Fruit fly (Drosophila melanogaster) whole organism, embryonic: ENCODE measurements around the gene Vps26.
A peak's percentile ranks its signal among the peaks of the same experiment; 100 is the strongest.

Source experiments
- ATbp ChIP-seq: fragments of 200-800 bp; sonication (Bioruptor generic); optimal IDR thresholded peaks from 2 replicates; lab custom pipeline; 2017; ENCODE audit warnings: missing biosample characterization, mild to moderate bottlenecking, missing genetic modification characterization, missing genetic modification reagents
- Ada2b ChIP-seq: fragments of 200-800 bp; sonication (Bioruptor generic); IDR thresholded peaks from 2 replicates; pipeline ENCODE4 v1.3.6; 2022; ENCODE audit warnings: missing biosample characterization, missing genetic modification characterization
- Awh ChIP-seq: fragments of 200-800 bp; sonication (Bioruptor generic); IDR thresholded peaks from 2 replicates; pipeline ENCODE4, ENCODE4 v1.3.6; 2022; ENCODE audit warnings: missing biosample characterization, missing genetic modification characterization
- Bteb2 ChIP-seq: fragments of 200-800 bp; sonication (Bioruptor generic); optimal IDR thresholded peaks from 2 replicates; lab custom pipeline; 2016; ENCODE audit warnings: missing biosample characterization, missing genetic modification characterization
- CG11723 ChIP-seq: fragments of 200-800 bp; sonication (Bioruptor generic); optimal IDR thresholded peaks from 2 replicates; lab custom pipeline; 2017; ENCODE audit warnings: missing biosample characterization, mild to moderate bottlenecking, missing genetic modification characterization
- CG12104 ChIP-seq: fragments of 200-800 bp; sonication (Bioruptor generic); optimal IDR thresholded peaks from 3 replicates; lab custom pipeline; 2016; ENCODE audit warnings: missing biosample characterization, missing genetic modification characterization
- CG12942 ChIP-seq: fragments of 200-800 bp; sonication (Bioruptor generic); optimal IDR thresholded peaks from 3 replicates; lab custom pipeline; 2016; ENCODE audit warnings: missing biosample characterization, missing genetic modification characterization
- CG1529 ChIP-seq: fragments of 200-800 bp; sonication (Bioruptor generic); optimal IDR thresholded peaks from 3 replicates; lab custom pipeline; 2018; ENCODE audit warnings: missing biosample characterization, missing genetic modification characterization
- CG1832 ChIP-seq: fragments of 200-800 bp; sonication (Bioruptor generic); optimal IDR thresholded peaks from 2 replicates; lab custom pipeline; 2017; ENCODE audit warnings: missing biosample characterization, mild to moderate bottlenecking, missing genetic modification characterization, inconsistent platforms
- CG32772 ChIP-seq: fragments of 200-800 bp; sonication (Bioruptor generic); IDR thresholded peaks from 2 replicates; pipeline ENCODE4 v1.3.6; 2022; ENCODE audit warnings: missing biosample characterization, missing genetic modification characterization
- CG34224 ChIP-seq: fragments of 200-800 bp; sonication (Bioruptor generic); IDR thresholded peaks from 3 replicates; pipeline ENCODE4 v1.3.6; 2022; ENCODE audit warnings: missing biosample characterization, missing genetic modification characterization; ENCODE audit not compliant: partially characterized antibody
- CG42726 ChIP-seq: fragments of 200-800 bp; sonication (Bioruptor generic); IDR thresholded peaks from 2 replicates; pipeline ENCODE4 v1.3.6; 2022; ENCODE audit warnings: missing biosample characterization, missing genetic modification characterization; ENCODE audit not compliant: partially characterized antibody
- CG6272 ChIP-seq: fragments of 200-800 bp; sonication (Bioruptor generic); IDR thresholded peaks from 2 replicates; pipeline ENCODE4 v1.3.6; 2022; ENCODE audit warnings: missing biosample characterization, missing genetic modification characterization
- CG6791 ChIP-seq: fragments of 200-800 bp; sonication (Bioruptor generic); IDR thresholded peaks from 3 replicates; pipeline ENCODE4 v1.3.6; 2022; ENCODE audit warnings: missing biosample characterization, missing genetic modification characterization; ENCODE audit not compliant: partially characterized antibody
- CG6813 ChIP-seq: fragments of 200-800 bp; sonication (Bioruptor generic); optimal IDR thresholded peaks from 2 replicates; lab custom pipeline; 2017; ENCODE audit warnings: missing biosample characterization, missing genetic modification characterization, mild to moderate bottlenecking, moderate library complexity, missing genetic modification reagents
- CG7372 ChIP-seq: fragments of 200-800 bp; sonication (Bioruptor generic); IDR thresholded peaks from 2 replicates; pipeline ENCODE4 v1.3.6; 2022; ENCODE audit warnings: missing biosample characterization, missing genetic modification characterization
- CG9727 ChIP-seq: fragments of 200-800 bp; sonication (Bioruptor generic); optimal IDR thresholded peaks from 3 replicates; lab custom pipeline; 2017; ENCODE audit warnings: missing biosample characterization, mild to moderate bottlenecking, missing genetic modification characterization
- CTCF ChIP-seq: fragments of 200-800 bp; sonication (Bioruptor generic); optimal IDR thresholded peaks from 2 replicates; lab custom pipeline; 2017; ENCODE audit warnings: missing biosample characterization, mild to moderate bottlenecking, missing genetic modification characterization, moderate library complexity
- Chrac-16 ChIP-seq: fragments of 200-800 bp; sonication (Bioruptor generic); optimal IDR thresholded peaks from 3 replicates; lab custom pipeline; 2016; ENCODE audit warnings: missing biosample characterization, missing genetic modification characterization
- Doc2 ChIP-seq: fragments of 200-800 bp; sonication (Bioruptor generic); IDR thresholded peaks from 2 replicates; pipeline ENCODE4 v1.3.6; 2022; ENCODE audit warnings: missing biosample characterization, missing genetic modification characterization
- H15 ChIP-seq: fragments of 200-800 bp; sonication (Bioruptor generic); IDR thresholded peaks from 3 replicates; pipeline ENCODE4 v1.3.6; 2022; ENCODE audit warnings: missing biosample characterization, missing genetic modification characterization
- H2.0 ChIP-seq: fragments of 200-800 bp; sonication (Bioruptor generic); IDR thresholded peaks from 2 replicates; pipeline ENCODE4 v1.3.6; 2022; ENCODE audit warnings: missing biosample characterization, missing genetic modification characterization
- Hey ChIP-seq: fragments of 200-800 bp; sonication (Bioruptor generic); optimal IDR thresholded peaks from 3 replicates; lab custom pipeline; 2018; ENCODE audit warnings: missing biosample characterization, mild to moderate bottlenecking, missing genetic modification characterization
- Hmr ChIP-seq: fragments of 200-800 bp; sonication (Bioruptor generic); optimal IDR thresholded peaks from 3 replicates; lab custom pipeline; 2017; ENCODE audit warnings: mild to moderate bottlenecking, missing biosample characterization, missing genetic modification reagents, missing genetic modification characterization
- Hsf ChIP-seq: fragments of 200-800 bp; sonication (Bioruptor generic); optimal IDR thresholded peaks from 3 replicates; lab custom pipeline; 2016; ENCODE audit warnings: missing biosample characterization, missing genetic modification characterization
- Mes4 ChIP-seq: fragments of 200-800 bp; sonication (Bioruptor generic); optimal IDR thresholded peaks from 2 replicates; lab custom pipeline; 2016; ENCODE audit warnings: missing biosample characterization, missing genetic modification characterization
- NC2β ChIP-seq: fragments of 200-800 bp; sonication (Bioruptor generic); optimal IDR thresholded peaks from 2 replicates; lab custom pipeline; 2016; ENCODE audit warnings: missing biosample characterization, missing genetic modification characterization
- Scr ChIP-seq: fragments of 200-800 bp; sonication (Bioruptor generic); IDR thresholded peaks from 2 replicates; pipeline ENCODE4 v1.3.6; 2022; ENCODE audit warnings: missing biosample characterization, missing genetic modification characterization; ENCODE audit not compliant: partially characterized antibody
- ac ChIP-seq: fragments of 200-800 bp; sonication (Bioruptor generic); optimal IDR thresholded peaks from 3 replicates; lab custom pipeline; 2017; ENCODE audit warnings: missing biosample characterization, mild to moderate bottlenecking, missing genetic modification characterization
- br ChIP-seq: fragments of >200 bp; optimal IDR thresholded peaks from 2 replicates; lab custom pipeline; 2017
- btn ChIP-seq: fragments of 200-800 bp; sonication (Bioruptor generic); optimal IDR thresholded peaks from 2 replicates; lab custom pipeline; 2016; ENCODE audit warnings: missing biosample characterization, missing genetic modification characterization
- cwo ChIP-seq: fragments of 200-800 bp; sonication (Bioruptor generic); optimal IDR thresholded peaks from 3 replicates; lab custom pipeline; 2017; ENCODE audit warnings: missing biosample characterization, missing genetic modification characterization, mild to moderate bottlenecking, moderate library complexity, missing genetic modification reagents
- dysf ChIP-seq: fragments of 200-800 bp; sonication (Bioruptor generic); IDR thresholded peaks from 3 replicates; pipeline ENCODE4 v1.3.6; 2022; ENCODE audit warnings: missing biosample characterization, missing genetic modification characterization
- eyg ChIP-seq: fragments of 200-800 bp; sonication (Bioruptor generic); optimal IDR thresholded peaks from 3 replicates; lab custom pipeline; 2016; ENCODE audit warnings: missing biosample characterization, missing genetic modification characterization
- fd102C ChIP-seq: fragments of 200-800 bp; sonication (Bioruptor generic); optimal IDR thresholded peaks from 2 replicates; lab custom pipeline; 2018; ENCODE audit warnings: missing biosample characterization, mild to moderate bottlenecking, missing genetic modification characterization, moderate library complexity
- fd3F ChIP-seq: fragments of 200-800 bp; sonication (Bioruptor generic); optimal IDR thresholded peaks from 2 replicates; lab custom pipeline; 2018; ENCODE audit warnings: missing biosample characterization, mild to moderate bottlenecking, missing genetic modification characterization, moderate library complexity
- fd64A ChIP-seq: fragments of 200-800 bp; sonication (Bioruptor generic); optimal IDR thresholded peaks from 3 replicates; lab custom pipeline; 2018; ENCODE audit warnings: missing biosample characterization, mild to moderate bottlenecking, missing genetic modification characterization
- her ChIP-seq: fragments of 200-800 bp; sonication (Bioruptor generic); optimal IDR thresholded peaks from 2 replicates; lab custom pipeline; 2016; ENCODE audit warnings: missing biosample characterization, missing genetic modification characterization
- hkb ChIP-seq, 2 experiments: fragments of 200-800 bp in 1 of 2; fragments of >200 bp in 1 of 2; sonication (Bioruptor generic) in 1 of 2; IDR thresholded peaks in 1 of 2; optimal IDR thresholded peaks in 1 of 2; 2 replicates each; pipeline versions ENCODE4 v1.3.6 to Lab custom; 2017 to 2022; ENCODE audit warnings: missing biosample characterization in 1 of 2, missing genetic modification characterization in 1 of 2
- lmd ChIP-seq: fragments of 200-800 bp; sonication (Bioruptor generic); IDR thresholded peaks from 2 replicates; pipeline ENCODE4 v1.3.6; 2022; ENCODE audit warnings: missing biosample characterization, missing genetic modification characterization
- mam ChIP-seq: fragments of 200-800 bp; sonication (Bioruptor generic); optimal IDR thresholded peaks from 3 replicates; lab custom pipeline; 2016; ENCODE audit warnings: missing biosample characterization, missing genetic modification characterization
- mld ChIP-seq: fragments of 200-800 bp; sonication (Bioruptor generic); IDR thresholded peaks from 3 replicates; pipeline ENCODE4 v1.3.6; 2022; ENCODE audit warnings: missing biosample characterization, missing genetic modification characterization; ENCODE audit not compliant: partially characterized antibody
- pfk ChIP-seq: fragments of 200-800 bp; sonication (Bioruptor generic); optimal IDR thresholded peaks from 2 replicates; lab custom pipeline; 2018; ENCODE audit warnings: missing biosample characterization, mild to moderate bottlenecking, missing genetic modification characterization, moderate library complexity
- pho ChIP-seq: fragments of 200-800 bp; sonication (Bioruptor generic); optimal IDR thresholded peaks from 2 replicates; lab custom pipeline; 2016; ENCODE audit warnings: missing biosample characterization, missing genetic modification characterization
- pnt ChIP-seq: fragments of 200-800 bp; sonication (Bioruptor generic); optimal IDR thresholded peaks from 3 replicates; lab custom pipeline; 2016; ENCODE audit warnings: missing biosample characterization, missing genetic modification characterization
- pum ChIP-seq: fragments of 200-800 bp; sonication (Bioruptor generic); optimal IDR thresholded peaks from 2 replicates; lab custom pipeline; 2016; ENCODE audit warnings: missing biosample characterization, missing genetic modification characterization
- pzg ChIP-seq: fragments of 200-800 bp; sonication (Bioruptor generic); optimal IDR thresholded peaks from 3 replicates; lab custom pipeline; 2018; ENCODE audit warnings: missing biosample characterization, mild to moderate bottlenecking, missing genetic modification characterization, moderate library complexity
- sna ChIP-seq: fragments of 200-800 bp; sonication (Bioruptor generic); IDR thresholded peaks from 2 replicates; pipeline ENCODE4 v1.3.6; 2022; ENCODE audit warnings: missing biosample characterization, missing genetic modification characterization; ENCODE audit not compliant: partially characterized antibody
- sug ChIP-seq: fragments of 200-800 bp; optimal IDR thresholded peaks from 2 replicates; lab custom pipeline; 2019; ENCODE audit warnings: missing biosample characterization, mild to moderate bottlenecking, missing genetic modification characterization, moderate library complexity
- unc-4 ChIP-seq: fragments of 200-800 bp; sonication (Bioruptor generic); IDR thresholded peaks from 2 replicates; pipeline ENCODE4 v1.3.6; 2022; ENCODE audit warnings: missing biosample characterization, missing genetic modification characterization; ENCODE audit not compliant: partially characterized antibody

Vps26 gene

DNA sequence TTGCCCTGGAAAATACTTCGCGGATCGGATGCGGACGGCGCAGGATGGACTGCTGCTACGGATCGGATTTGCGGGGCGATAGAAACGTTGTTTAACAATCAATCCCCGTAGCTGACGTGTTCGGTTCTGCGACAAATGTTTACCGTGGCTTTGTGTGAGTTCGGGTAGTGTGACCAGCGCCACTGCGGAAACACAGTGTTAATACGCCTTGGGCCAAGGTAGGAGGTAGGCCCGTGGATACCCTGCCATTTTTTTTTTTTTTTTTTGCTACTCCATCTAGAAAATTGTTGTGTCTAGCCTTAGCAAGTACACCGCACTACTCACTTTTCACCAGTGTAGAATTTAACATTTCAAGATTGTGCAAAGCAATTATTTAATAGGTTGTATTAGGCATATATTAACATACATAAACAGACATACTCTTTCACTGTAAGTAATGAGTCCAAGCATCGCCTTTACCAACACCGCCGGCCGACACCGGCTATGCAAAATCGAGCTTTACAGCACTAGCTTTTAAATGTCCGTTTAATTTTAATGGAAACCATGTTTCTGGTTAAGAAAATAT is 12.0 kb upstream of the Vps26 start, which contains the start of gene deltaCOP (continued):
- TF ChIP-seq pnt (GFP tag; lab: Kevin White, UChicago) = peak; percentile 86
- peak; percentile 72 for TF ChIP-seq Ada2b (GFP tag; lab: Robert Waterston, UW)
- TF ChIP-seq sug (tag; lab: Kevin White, UChicago) = peak; percentile 78
- TF ChIP-seq sna = no peak
- TF ChIP-seq CG1832 (GFP tag; lab: Kevin White, UChicago) = no peak
- TF ChIP-seq Doc2 = peak; percentile 43; the same call in 1 of the 2 replicates
- peak; percentile 90 for TF ChIP-seq dysf (GFP tag; lab: Robert Waterston, UW)
- peak; percentile 53 for TF ChIP-seq CG11723
- peak; percentile 73 for TF ChIP-seq CG7372
- TF ChIP-seq btn (GFP tag; lab: Kevin White, UChicago) = peak; percentile 69
- peak; percentile 94 for TF ChIP-seq pho (GFP tag; lab: Kevin White, UChicago)
- TF ChIP-seq her = peak; percentile 82
- peak; percentile 92 for TF ChIP-seq Bteb2 (GFP tag; lab: Kevin White, UChicago)
- peak; percentile 66 for TF ChIP-seq hkb (optimal IDR thresholded peaks at IDR 0.05; lab: Kevin White, UChicago)
- peak; percentile 67 for TF ChIP-seq hkb (GFP tag; IDR thresholded peaks at IDR 0.05; lab: Robert Waterston, UW)
- TF ChIP-seq H15 = peak; percentile 66; the same call in 1 of the 3 replicates
- TF ChIP-seq Hmr (GFP tag; lab: Kevin White, UChicago) = peak; percentile 86
- no peak for TF ChIP-seq br
- peak; percentile 63 for TF ChIP-seq CG12104 (GFP tag; lab: Kevin White, UChicago)
- no peak for TF ChIP-seq CG6791 (GFP tag; lab: Robert Waterston, UW)
- TF ChIP-seq Mes4 (GFP tag; lab: Kevin White, UChicago) = peak; percentile 84
- TF ChIP-seq CG34224 (GFP tag; lab: Robert Waterston, UW) = peak; percentile 23; the same call in 2 of the 3 replicates
- TF ChIP-seq cwo (GFP tag; lab: Kevin White, UChicago) = peak; percentile 65
- TF ChIP-seq mld (GFP tag; lab: Robert Waterston, UW) = no peak
- peak; percentile 92 for TF ChIP-seq Hsf
- TF ChIP-seq CG6272 (GFP tag; lab: Robert Waterston, UW) = peak; percentile 59
- TF ChIP-seq unc-4 (GFP tag; lab: Robert Waterston, UW) = no peak
- peak; percentile 51 for TF ChIP-seq CG6813 (GFP tag; lab: Kevin White, UChicago)
- no peak for TF ChIP-seq pfk (GFP tag; lab: Kevin White, UChicago)
- TF ChIP-seq CG12942 (GFP tag; lab: Kevin White, UChicago) = peak; percentile 86
- TF ChIP-seq CG32772 (GFP tag; lab: Robert Waterston, UW) = peak; percentile 87
- no peak for TF ChIP-seq ac (GFP tag; lab: Kevin White, UChicago)
- no peak for TF ChIP-seq CG1529
- TF ChIP-seq CTCF = peak; percentile 36
- TF ChIP-seq mam (GFP tag; lab: Kevin White, UChicago) = peak; percentile 94
- TF ChIP-seq eyg = peak; percentile 83
- TF ChIP-seq Awh (GFP tag; lab: Robert Waterston, UW) = peak; percentile 67
- peak; percentile 39 for TF ChIP-seq pzg
- TF ChIP-seq H2.0 (GFP tag; lab: Robert Waterston, UW) = peak; percentile 72
- TF ChIP-seq NC2β = peak; percentile 89
- TF ChIP-seq CG42726 = no peak
- TF ChIP-seq pum (GFP tag; lab: Kevin White, UChicago) = peak; percentile 89
- TF ChIP-seq lmd (GFP tag; lab: Robert Waterston, UW) = peak; percentile 91
- no peak for TF ChIP-seq fd102C (GFP tag; lab: Kevin White, UChicago)
- TF ChIP-seq CG9727 (GFP tag; lab: Kevin White, UChicago) = peak; percentile 80
- no peak for TF ChIP-seq ATbp (GFP tag; lab: Kevin White, UChicago)
- TF ChIP-seq Chrac-16 = peak; percentile 87
- TF ChIP-seq Hey = no peak
- TF ChIP-seq fd64A = no peak
- peak; percentile 34; the same call in 1 of the 2 replicates for TF ChIP-seq Scr (GFP tag; lab: Robert Waterston, UW)
- peak; percentile 62 for TF ChIP-seq fd3F (GFP tag; lab: Kevin White, UChicago)
